Worm (Caenorhabditis elegans): Measurements from ENCODE around the gene Y49A10A.2.

Y49A10A.2 gene

DNA sequence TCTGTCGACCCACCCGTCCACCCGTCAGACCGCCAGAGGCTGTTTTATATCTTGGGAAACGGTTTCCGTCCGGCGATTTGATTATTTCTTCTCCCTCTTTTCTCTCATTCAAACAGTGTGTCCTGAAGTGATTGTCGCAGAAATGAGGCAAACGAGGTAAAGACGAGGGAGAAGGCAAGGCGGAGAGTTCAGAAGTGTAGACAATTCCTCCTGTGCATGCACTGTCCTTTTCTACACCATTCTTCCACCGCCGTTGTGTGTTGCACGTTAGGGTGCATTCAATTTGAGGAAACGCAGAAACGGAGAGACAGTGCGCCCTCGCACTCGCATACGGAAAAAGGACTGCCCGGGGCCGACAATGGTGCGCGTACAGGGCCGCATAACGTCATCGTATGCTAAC lies 23.2 kb upstream of the Y49A10A.2 start (continued):
- no peak for TF ChIP-seq ceh-100 (GFP tag; IDR thresholded peaks at IDR 0.05)
- no peak for TF ChIP-seq B0035.1 (tag; optimal IDR thresholded peaks at IDR 0.05)
- TF ChIP-seq F23B12.7 (tag; optimal IDR thresholded peaks at IDR 0.05; ENCODE audit: insufficient read depth): no peak
- no peak for TF ChIP-seq ZK185.1 (tag; optimal IDR thresholded peaks at IDR 0.05; ENCODE audit: poor library complexity, severe bottlenecking)
- TF ChIP-seq lsl-1 (GFP tag; optimal IDR thresholded peaks at IDR 0.05): no peak
- no peak for TF ChIP-seq ztf-28 (GFP tag; IDR thresholded peaks at IDR 0.05)
- TF ChIP-seq ceh-58 (GFP tag; IDR thresholded peaks at IDR 0.05): no peak
- TF ChIP-seq Y79H2A.3 (GFP tag; conservative IDR thresholded peaks at IDR 0.05): no peak
- TF ChIP-seq akir-1 (GFP tag; optimal IDR thresholded peaks at IDR 0.05): no peak
- no peak for TF ChIP-seq snpc-1.1 (tag; optimal IDR thresholded peaks at IDR 0.05; ENCODE audit: insufficient read depth)
- TF ChIP-seq egrh-3 (GFP tag; IDR thresholded peaks at IDR 0.05): no peak
- TF ChIP-seq ets-4 (GFP tag; optimal IDR thresholded peaks at IDR 0.05): peak; percentile 77
- no peak for TF ChIP-seq ama-1 (optimal IDR thresholded peaks at IDR 0.05)
- no peak for TF ChIP-seq ama-1 (GFP tag; optimal IDR thresholded peaks at IDR 0.05)
- TF ChIP-seq aptf-2 (GFP tag; conservative IDR thresholded peaks at IDR 0.05): no peak
- no peak for TF ChIP-seq gei-17 (GFP tag; optimal IDR thresholded peaks at IDR 0.05)

DNA sequence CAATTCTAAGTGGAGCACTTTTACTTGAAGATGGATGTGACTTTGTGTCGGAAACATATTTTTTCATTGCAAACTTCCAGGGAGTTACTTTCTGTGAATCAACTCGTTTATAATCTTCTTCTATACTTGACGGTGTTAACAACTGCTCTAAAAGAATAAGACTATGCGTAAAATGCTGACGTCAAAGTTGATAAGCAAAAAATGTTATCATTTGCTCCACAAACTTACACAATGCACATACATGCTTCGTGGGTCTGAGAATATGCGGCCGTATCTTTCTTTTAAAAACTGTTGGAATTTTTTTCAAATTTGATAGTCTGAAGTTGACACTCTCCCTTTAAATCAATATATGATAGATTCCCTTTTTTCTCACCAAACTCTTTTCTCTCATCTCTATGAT lies 22.7 kb upstream of the Y49A10A.2 start:
- TF ChIP-seq pha-4 (tag; optimal IDR thresholded peaks at IDR 0.05) (no peak), snpc-4 (GFP tag; optimal IDR thresholded peaks at IDR 0.05) (no peak), snpc-4 (tag; optimal IDR thresholded peaks at IDR 0.05) (no peak), aptf-3 (GFP tag; IDR thresholded peaks at IDR 0.05) (no peak)

DNA sequence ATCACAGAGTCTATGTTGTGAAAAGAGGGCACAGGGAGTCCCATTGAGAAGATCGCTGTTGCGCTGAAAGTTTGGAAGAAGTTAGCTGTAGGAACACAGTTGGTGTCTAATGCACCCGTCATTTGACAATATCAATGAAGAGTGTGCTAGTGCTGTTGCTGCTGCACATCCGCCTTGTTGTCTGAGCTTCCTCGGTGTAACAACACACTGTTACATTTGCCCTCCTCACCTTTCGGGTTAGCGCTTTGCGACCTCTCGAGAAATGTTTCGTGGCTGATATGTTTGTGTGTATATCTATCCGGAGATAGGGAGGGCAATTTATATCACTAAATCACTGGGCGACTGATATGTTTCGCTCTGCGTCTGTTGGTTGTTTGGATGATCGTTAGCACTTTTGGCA lies 21.8 kb upstream of the Y49A10A.2 start:
- TF ChIP-seq D2030.7 (GFP tag; IDR thresholded peaks at IDR 0.05) (no peak), cebp-1 (GFP tag; IDR thresholded peaks at IDR 0.05) (no peak), cebp-1 (tag; optimal IDR thresholded peaks at IDR 0.05) (peak; percentile 29), ztf-25 (GFP tag; IDR thresholded peaks at IDR 0.05) (no peak), ztf-26 (tag; optimal IDR thresholded peaks at IDR 0.05) (no peak), snpc-1.3 (tag; optimal IDR thresholded peaks at IDR 0.05; ENCODE audit: insufficient read depth) (no peak), hsf-1 (GFP tag; IDR thresholded peaks at IDR 0.05) (0 out of 2 replicates have a peak, but pooled peaks have one; percentile 13), zfh-2 (GFP tag; conservative IDR thresholded peaks at IDR 0.05) (no peak), nhr-80 (tag; optimal IDR thresholded peaks at IDR 0.05) (peak; percentile 63), K11D2.4 (GFP tag; IDR thresholded peaks at IDR 0.05) (no peak), T26A5.8 (tag; optimal IDR thresholded peaks at IDR 0.05) (no peak), nfya-2 (GFP tag; IDR thresholded peaks at IDR 0.05) (no peak), nhr-27 (tag; optimal IDR thresholded peaks at IDR 0.05) (no peak), Y67H2A.10 (GFP tag; conservative IDR thresholded peaks at IDR 0.05) (no peak), ztf-18 (tag; optimal IDR thresholded peaks at IDR 0.05) (no peak), hrde-1 (tag; optimal IDR thresholded peaks at IDR 0.05; ENCODE audit: borderline replicate concordance) (no peak), F23B12.7 (tag; optimal IDR thresholded peaks at IDR 0.05; ENCODE audit: insufficient read depth) (no peak), mel-28 (tag; optimal IDR thresholded peaks at IDR 0.05; ENCODE audit: borderline replicate concordance) (no peak), F52B5.7 (tag; optimal IDR thresholded peaks at IDR 0.05) (no peak), lin-26 (GFP tag; IDR thresholded peaks at IDR 0.05) (no peak), him-1 (tag; optimal IDR thresholded peaks at IDR 0.05) (no peak), ccch-3 (GFP tag; optimal IDR thresholded peaks at IDR 0.05) (no peak), egl-18 (GFP tag; IDR thresholded peaks at IDR 0.05) (no peak), nhr-90 (tag; optimal IDR thresholded peaks at IDR 0.05) (no peak), B0019.2 (GFP tag; conservative IDR thresholded peaks at IDR 0.05) (no peak), dox-1 (GFP tag; IDR thresholded peaks at IDR 0.05) (peak; percentile 62; the same call in 1 of the 2 replicates)
